Worm (Caenorhabditis elegans): ENCODE results near the gene mnm-2.

mnm-2 gene

ce11 chrX:7400788-7401187 is 23.9 kb downstream of the mnm-2 start, which contains the start of gene C10A4.4:
Gene C10A4.4 (plus strand): TSS chrX:7401088.
- no peak for TF ChIP-seq efl-3 (GFP tag; optimal IDR thresholded peaks at IDR 0.05)

- TF ChIP-seq nhr-19 (GFP tag; conservative IDR thresholded peaks at IDR 0.05) (no peak), ces-1 (GFP tag; optimal IDR thresholded peaks at IDR 0.05) (no peak), lsy-2 (tag; optimal IDR thresholded peaks at IDR 0.05) (no peak), nhr-90 (tag; optimal IDR thresholded peaks at IDR 0.05; ENCODE audit: poor library complexity) (no peak), mef-2 (tag; optimal IDR thresholded peaks at IDR 0.05) (no peak), nhr-76 (tag; optimal IDR thresholded peaks at IDR 0.05) (no peak), F16B12.6 (tag; optimal IDR thresholded peaks at IDR 0.05) (no peak), lin-14 (GFP tag; optimal IDR thresholded peaks at IDR 0.05) (no peak), ztf-11 (tag; optimal IDR thresholded peaks at IDR 0.05) (no peak), hlh-17 (GFP tag; optimal IDR thresholded peaks at IDR 0.05; ENCODE audit: borderline replicate concordance) (no peak), nhr-237 (tag; optimal IDR thresholded peaks at IDR 0.05) (no peak), tbx-2 (tag; optimal IDR thresholded peaks at IDR 0.05) (no peak), nhr-85 (tag) (no peak), unc-30 (tag; optimal IDR thresholded peaks at IDR 0.05) (no peak), aha-1 (tag; optimal IDR thresholded peaks at IDR 0.05) (no peak), lir-3 (tag; optimal IDR thresholded peaks at IDR 0.05; ENCODE audit: poor library complexity) (no peak), pqm-1 (tag; optimal IDR thresholded peaks at IDR 0.05) (no peak), fkh-8 (tag; optimal IDR thresholded peaks at IDR 0.05) (no peak)
Measured at ce11 chrX:7398584-7398983, 26.1 kb downstream of the mnm-2 start, which contains the start of gene C10A4.10. Gene C10A4.10 (plus strand): TSS chrX:7398884.

- no peak for TF ChIP-seq snpc-4 (tag; optimal IDR thresholded peaks at IDR 0.05)
- no peak for TF ChIP-seq nhr-28 (tag; optimal IDR thresholded peaks at IDR 0.05)
- no peak for TF ChIP-seq efl-3 (GFP tag; optimal IDR thresholded peaks at IDR 0.05)
- no peak for TF ChIP-seq lsy-2 (tag; optimal IDR thresholded peaks at IDR 0.05)
- no peak for TF ChIP-seq ceh-82 (tag; optimal IDR thresholded peaks at IDR 0.05)
- TF ChIP-seq hpl-2 (GFP tag; optimal IDR thresholded peaks at IDR 0.05) = no peak
- TF ChIP-seq pqm-1 (tag; optimal IDR thresholded peaks at IDR 0.05) = no peak
- no peak for TF ChIP-seq ama-1 (optimal IDR thresholded peaks at IDR 0.05)
- TF ChIP-seq nhr-71 (tag; optimal IDR thresholded peaks at IDR 0.05) = no peak
- TF ChIP-seq dpl-1 (GFP tag; optimal IDR thresholded peaks at IDR 0.05) = no peak
- no peak for TF ChIP-seq skn-1 (tag; optimal IDR thresholded peaks at IDR 0.05)
- no peak for TF ChIP-seq ets-5 (GFP tag; IDR thresholded peaks at IDR 0.05)
- no peak for TF ChIP-seq lin-35 (GFP tag; optimal IDR thresholded peaks at IDR 0.05)
- TF ChIP-seq tbx-2 (tag; optimal IDR thresholded peaks at IDR 0.05) = no peak
- TF ChIP-seq ztf-11 (tag; optimal IDR thresholded peaks at IDR 0.05) = no peak
Measured at ce11 chrX:7397935-7398334, 26.8 kb downstream of the mnm-2 start, which contains the start of gene C10A4.13. Gene C10A4.13 (minus strand): TSS chrX:7398035.

ce11 chrX:7393167-7393566 is 31.5 kb downstream of the mnm-2 start, which contains the start of gene gad-2:
Gene gad-2 (plus strand): TSS chrX:7393467.
- TF ChIP-seq ceh-88 (GFP tag; IDR thresholded peaks at IDR 0.05) = no peak
- TF ChIP-seq ets-5 (GFP tag; IDR thresholded peaks at IDR 0.05) = no peak
- no peak for TF ChIP-seq pag-3 (tag; optimal IDR thresholded peaks at IDR 0.05; ENCODE audit: borderline replicate concordance, insufficient read depth)
- TF ChIP-seq ceh-82 (tag; optimal IDR thresholded peaks at IDR 0.05) = no peak
- no peak for TF ChIP-seq mef-2 (tag; optimal IDR thresholded peaks at IDR 0.05)
- TF ChIP-seq sup-37 (GFP tag; optimal IDR thresholded peaks at IDR 0.05) = no peak
- TF ChIP-seq lin-15B (tag; optimal IDR thresholded peaks at IDR 0.05) = no peak
- TF ChIP-seq dsc-1 (tag; optimal IDR thresholded peaks at IDR 0.05) = no peak
- no peak for TF ChIP-seq nhr-20 (tag; optimal IDR thresholded peaks at IDR 0.05)
- TF ChIP-seq nhr-11 (tag; optimal IDR thresholded peaks at IDR 0.05) = no peak
- TF ChIP-seq nhr-47 (tag; optimal IDR thresholded peaks at IDR 0.05) = no peak
- no peak for TF ChIP-seq rnt-1 (tag; optimal IDR thresholded peaks at IDR 0.05)
- no peak for TF ChIP-seq nhr-77 (tag; optimal IDR thresholded peaks at IDR 0.05)
- TF ChIP-seq nhr-90 (tag; optimal IDR thresholded peaks at IDR 0.05; ENCODE audit: poor library complexity) = no peak
- no peak for TF ChIP-seq grh-1 (GFP tag; IDR thresholded peaks at IDR 0.05)
- TF ChIP-seq lir-3 (tag; optimal IDR thresholded peaks at IDR 0.05; ENCODE audit: poor library complexity) = no peak
- no peak for TF ChIP-seq hlh-17 (GFP tag; optimal IDR thresholded peaks at IDR 0.05; ENCODE audit: borderline replicate concordance)

All from whole organism, L1 larva.